Fruit fly (Drosophila melanogaster) whole organism, wandering third instar larva: ENCODE results near the gene gl.

ENCODE experiments used
- Abd-B ChIP-seq: fragments of >200 bp; optimal IDR thresholded peaks from 2 replicates; lab custom pipeline; 2017; ENCODE audit warnings: missing biosample characterization, missing genetic modification characterization
- CG32264 ChIP-seq: fragments of 200-800 bp; sonication (Bioruptor generic); optimal IDR thresholded peaks from 2 replicates; lab custom pipeline; 2016; ENCODE audit warnings: missing biosample characterization, missing genetic modification characterization
- CG9705 ChIP-seq: fragments of 200-800 bp; sonication (Bioruptor generic); optimal IDR thresholded peaks from 2 replicates; lab custom pipeline; 2018; ENCODE audit warnings: missing biosample characterization, mild to moderate bottlenecking, missing genetic modification characterization
- Dfd ChIP-seq: fragments of >200 bp; optimal IDR thresholded peaks from 2 replicates; lab custom pipeline; 2017; ENCODE audit warnings: missing biosample characterization, missing genetic modification characterization
- Hnf4 ChIP-seq: fragments of 200-800 bp; sonication (Bioruptor generic); optimal IDR thresholded peaks from 2 replicates; lab custom pipeline; 2016; ENCODE audit warnings: missing biosample characterization, mild to moderate bottlenecking, missing genetic modification characterization
- Hr78 ChIP-seq: fragments of >200 bp; optimal IDR thresholded peaks from 2 replicates; lab custom pipeline; 2017; ENCODE audit warnings: missing biosample characterization, missing genetic modification characterization
- Hr83 ChIP-seq: fragments of 200-300 bp; sonication (Bioruptor generic); optimal IDR thresholded peaks from 2 replicates; lab custom pipeline; 2016; ENCODE audit warnings: missing biosample characterization, mild to moderate bottlenecking, missing genetic modification characterization, moderate library complexity; ENCODE audit not compliant: poor library complexity, severe bottlenecking
- Jra ChIP-seq: sonication (Bioruptor generic); optimal IDR thresholded peaks from 2 replicates; lab custom pipeline; 2016; ENCODE audit warnings: missing biosample characterization, missing genetic modification characterization
- Myc ChIP-seq: fragments of >200 bp; optimal IDR thresholded peaks from 2 replicates; lab custom pipeline; 2017
- Rel ChIP-seq, 2 experiments: fragments of 200-800 bp; sonication (Bioruptor generic) in 1 of 2; optimal IDR thresholded peaks; 2 replicates in 1 of 2; 3 replicates in 1 of 2; lab custom pipeline; 2016 to 2019; ENCODE audit warnings: mild to moderate bottlenecking in 2 of 2, missing biosample characterization in 2 of 2, missing genetic modification characterization in 2 of 2, moderate library complexity in 1 of 2
- Sp1 ChIP-seq: fragments of 200-800 bp; sonication (Bioruptor generic); optimal IDR thresholded peaks from 3 replicates; lab custom pipeline; 2019; ENCODE audit warnings: missing biosample characterization, mild to moderate bottlenecking, missing genetic modification characterization, moderate library complexity
- Vsx2 ChIP-seq: fragments of 200-300, 225-300 bp; sonication (Bioruptor generic); optimal IDR thresholded peaks from 2 replicates; lab custom pipeline; 2018; ENCODE audit warnings: missing biosample characterization, missing genetic modification characterization; ENCODE audit not compliant: partially characterized antibody
- br ChIP-seq: fragments of 200-800 bp; sonication (Bioruptor generic); optimal IDR thresholded peaks from 2 replicates; lab custom pipeline; 2016; ENCODE audit warnings: missing biosample characterization, missing genetic modification characterization
- brk ChIP-seq: fragments of 200-800 bp; sonication (Bioruptor generic); optimal IDR thresholded peaks from 2 replicates; lab custom pipeline; 2016; ENCODE audit warnings: missing biosample characterization, mild to moderate bottlenecking, missing genetic modification characterization
- dl ChIP-seq, 2 experiments: fragments of 175-275, 200-275 bp in 1 of 2; fragments of 200-275 bp in 1 of 2; sonication (Bioruptor generic); optimal IDR thresholded peaks; lab custom pipeline; 2018; ENCODE audit warnings: mild to moderate bottlenecking in 2 of 2, missing biosample characterization in 2 of 2, missing genetic modification characterization in 2 of 2, moderate library complexity in 2 of 2; ENCODE audit not compliant: partially characterized antibody in 2 of 2, insufficient read depth in 1 of 2
- dmrt93B ChIP-seq: fragments of 200-800 bp; sonication (Bioruptor generic); optimal IDR thresholded peaks from 2 replicates; lab custom pipeline; 2018; ENCODE audit warnings: missing biosample characterization, mild to moderate bottlenecking, missing genetic modification characterization
- dsf ChIP-seq: sonication (Bioruptor generic); optimal IDR thresholded peaks from 2 replicates; lab custom pipeline; 2016; ENCODE audit warnings: missing biosample characterization, missing genetic modification characterization, borderline replicate concordance
- foxo ChIP-seq, 2 experiments: fragments of 200-800 bp; sonication (Bioruptor generic); optimal IDR thresholded peaks; 2 replicates in 1 of 2; 3 replicates in 1 of 2; lab custom pipeline; 2016 to 2017; ENCODE audit warnings: missing biosample characterization in 2 of 2, missing genetic modification characterization in 2 of 2
- psq ChIP-seq: fragments of 200-800 bp; sonication (Bioruptor generic); optimal IDR thresholded peaks from 3 replicates; lab custom pipeline; 2017; ENCODE audit warnings: missing biosample characterization, mild to moderate bottlenecking, missing genetic modification characterization, moderate library complexity
- rgr ChIP-seq: fragments of 200-800 bp; sonication (Bioruptor generic); optimal IDR thresholded peaks from 3 replicates; lab custom pipeline; 2016; ENCODE audit warnings: missing biosample characterization, mild to moderate bottlenecking, missing genetic modification characterization
- sv ChIP-seq: fragments of 200-800 bp; sonication (Bioruptor generic); optimal IDR thresholded peaks from 3 replicates; lab custom pipeline; 2016; ENCODE audit warnings: missing biosample characterization, missing genetic modification characterization
- tai ChIP-seq: sonication (Bioruptor generic); optimal IDR thresholded peaks from 2 replicates; lab custom pipeline; 2016; ENCODE audit warnings: missing biosample characterization, missing genetic modification characterization

Gene gl

DNA sequence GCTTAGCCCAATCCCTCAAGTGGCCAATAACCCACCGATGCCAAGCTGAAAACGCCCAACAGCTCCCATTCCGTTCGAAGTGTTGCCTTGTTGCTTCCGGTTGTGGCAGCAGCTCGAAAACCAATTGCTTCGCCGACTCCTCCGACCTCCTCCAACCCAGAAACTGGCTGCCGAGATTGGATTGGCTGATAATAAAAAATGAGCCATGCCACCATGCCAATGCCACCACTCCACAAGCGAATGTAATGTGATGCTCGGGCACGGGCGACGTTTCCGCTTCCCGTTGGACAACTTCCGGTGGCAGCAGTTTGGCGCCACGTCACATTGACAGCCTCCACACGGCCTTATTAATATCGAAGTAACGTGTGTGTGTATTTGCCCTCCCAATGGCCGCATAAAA lies 34.0 kb downstream of the gl start:
- TF ChIP-seq sv (no peak), tai (GFP tag; lab: Kevin White, UChicago) (no peak), Sp1 (GFP tag; lab: Kevin White, UChicago) (no peak), Hr83 (no peak), foxo (GFP tag; optimal IDR thresholded peaks at IDR 0.05; lab: Kevin White, UChicago) (no peak), Vsx2 (GFP tag; lab: Kevin White, UChicago) (no peak), Dfd (GFP tag; lab: Kevin White, UChicago) (no peak), Myc (lab: Kevin White, UChicago) (no peak), CG9705 (GFP tag; lab: Kevin White, UChicago) (no peak), dsf (GFP tag; lab: Kevin White, UChicago) (no peak), brk (GFP tag; lab: Kevin White, UChicago) (no peak), dl (GFP tag; optimal IDR thresholded peaks at IDR 0.05; lab: Kevin White, UChicago; ENCODE audit: insufficient read depth in 1 of 2, partially characterized antibody in 2 of 2) (no peak), Hr78 (GFP tag; lab: Kevin White, UChicago) (no peak), rgr (GFP tag; lab: Kevin White, UChicago) (no peak), Jra (GFP tag; lab: Kevin White, UChicago) (no peak), Hnf4 (GFP tag; lab: Kevin White, UChicago) (no peak), dmrt93B (GFP tag; lab: Kevin White, UChicago) (no peak), Abd-B (GFP tag; lab: Kevin White, UChicago) (no peak), br (GFP tag; lab: Kevin White, UChicago) (no peak), Rel (GFP tag; optimal IDR thresholded peaks at IDR 0.05; lab: Kevin White, UChicago) (no peak), Rel (tag; optimal IDR thresholded peaks at IDR 0.05; lab: Kevin White, UChicago) (no peak)

DNA sequence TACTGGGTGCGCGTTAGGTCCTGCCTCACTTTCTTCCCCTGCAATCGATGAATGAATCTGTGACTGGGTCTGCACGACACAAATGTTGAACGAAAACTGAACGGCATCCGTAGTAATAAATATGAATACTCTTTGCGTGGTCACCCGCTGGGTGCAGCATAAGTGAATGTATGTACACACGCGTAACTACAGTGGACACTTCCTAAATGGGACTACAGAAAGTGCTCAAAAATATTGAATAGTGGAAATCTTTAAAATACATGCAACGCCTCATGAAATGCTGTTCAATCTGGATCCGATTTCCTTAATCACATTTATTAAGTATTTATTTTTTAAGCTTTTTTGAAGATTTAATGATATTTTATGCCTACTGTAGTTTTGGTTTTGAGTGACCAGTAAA lies 43.7 kb downstream of the gl start, which contains the start of gene naz:
Gene naz (minus strand): TSS at position 101 of the 400 bp plus-strand sequence.
- TF ChIP-seq Abd-B (GFP tag; lab: Kevin White, UChicago) = no peak
- TF ChIP-seq CG32264 = no peak
- TF ChIP-seq sv = no peak
- TF ChIP-seq psq (GFP tag; lab: Kevin White, UChicago) = no peak
